Fruit fly (Drosophila melanogaster): Measurements from ENCODE around the gene Doc2.

Doc2 gene

DNA sequence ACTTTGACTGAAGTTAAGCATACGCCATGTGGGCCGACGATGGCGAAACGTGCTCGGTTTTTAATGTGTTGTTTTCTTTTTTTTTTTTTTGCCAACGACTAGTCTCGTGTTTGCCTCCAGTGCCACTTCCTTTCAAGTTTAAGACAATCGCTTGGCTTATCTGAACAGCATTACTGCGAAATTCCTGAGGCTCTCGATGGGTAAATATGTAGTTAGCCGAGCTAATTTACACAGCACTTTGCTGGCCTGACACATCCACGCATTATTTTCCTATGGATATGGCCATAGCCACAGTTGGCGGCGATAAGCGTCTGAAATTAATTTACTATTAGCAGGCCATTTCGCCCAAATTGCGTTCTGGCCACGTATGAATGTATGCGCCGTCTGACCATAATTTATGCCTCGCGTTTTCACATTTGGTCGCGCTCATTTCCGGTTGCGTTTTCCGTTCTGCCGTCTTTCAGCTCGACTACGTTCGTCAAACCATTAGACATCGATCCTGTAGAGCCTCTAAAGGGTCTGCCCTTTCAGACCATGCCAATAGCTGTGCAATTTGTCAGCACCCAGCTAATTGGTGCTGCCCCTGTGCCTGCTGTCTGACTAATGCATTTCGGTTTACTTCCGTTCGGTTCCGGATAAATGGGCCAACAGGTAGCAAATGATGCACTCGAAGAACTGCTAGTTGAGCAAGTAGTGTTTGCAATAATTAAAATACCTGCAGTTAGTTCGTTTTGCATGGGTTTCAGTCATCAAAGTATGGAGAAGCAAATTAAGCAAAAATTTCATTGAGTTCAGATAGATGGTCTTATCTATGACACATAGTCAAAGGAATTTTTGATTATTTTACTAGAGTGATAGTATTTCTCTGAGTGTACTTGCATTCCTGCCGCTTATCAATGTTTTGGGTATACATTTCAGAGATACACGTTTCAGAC lies 1.7 kb upstream of the Doc2 start:
- TF ChIP-seq ttk (optimal IDR thresholded peaks at IDR 0.05) (no peak), Sin3A (optimal IDR thresholded peaks at IDR 0.05) (no peak), insv (optimal IDR thresholded peaks at IDR 0.05) (no peak), Myc (optimal IDR thresholded peaks at IDR 0.05) (no peak), psq (optimal IDR thresholded peaks at IDR 0.05) (no peak), h (optimal IDR thresholded peaks at IDR 0.05) (no peak)

DNA sequence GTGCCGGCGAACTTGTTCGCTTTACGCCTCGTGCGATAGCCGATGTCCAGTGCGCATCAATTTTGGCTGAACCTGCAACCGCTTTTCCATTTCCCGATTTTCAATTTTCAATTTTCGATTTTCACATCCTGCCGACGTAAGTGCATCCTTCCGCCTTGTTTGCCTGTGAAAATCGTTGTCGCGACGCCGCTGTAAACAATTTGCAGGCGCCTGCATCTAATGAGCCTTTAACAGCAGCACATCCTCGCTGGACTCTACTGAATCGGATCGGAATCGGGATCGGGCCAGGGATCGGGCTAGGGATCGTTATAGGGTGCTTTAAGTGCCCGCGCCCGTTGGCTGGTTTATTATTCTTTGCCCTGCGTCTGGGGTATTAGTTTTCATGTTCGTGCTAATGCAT lies 1.6 kb downstream of the Doc2 start:
- TF ChIP-seq Sin3A (optimal IDR thresholded peaks at IDR 0.05) (no peak), ttk (optimal IDR thresholded peaks at IDR 0.05) (no peak), insv (optimal IDR thresholded peaks at IDR 0.05) (no peak), h (optimal IDR thresholded peaks at IDR 0.05) (no peak), psq (optimal IDR thresholded peaks at IDR 0.05) (no peak), Myc (optimal IDR thresholded peaks at IDR 0.05) (no peak)

DNA sequence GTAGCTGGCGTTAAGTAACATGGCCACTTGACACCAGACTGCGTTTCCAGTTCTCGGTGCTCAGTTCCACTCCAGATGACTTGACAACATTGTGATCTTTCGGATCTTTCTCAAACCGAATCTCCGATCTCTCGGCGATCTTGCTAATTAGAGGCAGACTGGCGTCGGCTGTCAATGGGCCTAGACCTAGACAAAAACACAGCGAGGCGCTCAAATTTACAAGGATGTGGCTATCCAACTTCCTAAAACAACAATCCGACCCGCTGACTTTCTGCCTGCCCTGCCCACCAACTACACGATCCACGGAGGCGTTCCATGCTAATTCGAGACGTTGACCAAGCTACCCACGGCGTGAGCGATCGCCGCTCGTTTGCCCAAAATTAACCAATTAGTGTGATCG lies 5.3 kb downstream of the Doc2 start:
- TF ChIP-seq Sin3A (optimal IDR thresholded peaks at IDR 0.05): no peak
- no peak for TF ChIP-seq insv (optimal IDR thresholded peaks at IDR 0.05)
- no peak for TF ChIP-seq h (optimal IDR thresholded peaks at IDR 0.05)
- TF ChIP-seq ttk (optimal IDR thresholded peaks at IDR 0.05): no peak
- no peak for TF ChIP-seq psq (optimal IDR thresholded peaks at IDR 0.05)

DNA sequence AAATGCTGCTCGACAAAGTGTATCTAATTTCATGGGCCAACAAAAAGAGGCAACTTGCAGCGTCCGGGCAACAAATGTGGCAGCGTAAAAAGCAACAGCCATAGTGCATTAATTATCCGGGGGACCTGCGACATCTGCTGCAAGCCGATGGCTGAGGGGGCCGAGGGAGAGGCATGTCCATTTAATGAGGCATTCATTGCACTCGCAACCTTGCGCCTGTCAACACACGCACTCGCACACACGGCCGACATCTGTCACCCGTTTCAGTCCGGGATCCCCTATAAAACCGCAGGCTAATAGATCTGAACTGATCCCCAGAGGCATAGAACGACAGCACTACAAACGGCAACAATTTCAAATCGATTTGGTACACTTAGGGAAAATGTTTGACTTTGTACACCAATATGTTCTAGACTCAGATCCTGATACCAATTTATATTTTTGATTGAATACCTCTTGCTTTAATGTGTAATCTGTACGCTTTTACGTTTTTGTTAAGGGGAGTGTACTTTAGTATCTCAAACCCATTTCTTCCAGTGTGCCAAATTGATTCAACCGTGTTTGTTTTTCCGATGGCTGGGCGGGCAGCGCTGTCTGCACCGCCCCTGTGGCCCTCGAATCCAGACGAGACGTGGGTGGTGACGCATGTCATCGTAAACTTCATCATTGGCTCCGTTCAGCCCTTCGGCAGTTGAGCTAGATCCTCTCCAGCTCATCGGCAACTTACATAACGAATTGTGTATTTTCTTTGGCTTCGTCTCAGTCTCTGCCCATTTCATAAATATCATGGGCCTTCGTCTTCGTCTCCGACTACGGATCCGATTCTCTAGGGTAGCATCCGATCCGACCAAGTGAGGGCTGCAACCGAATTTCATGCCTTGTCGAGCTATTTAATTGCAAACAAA lies 7.3 kb downstream of the Doc2 start:
- TF ChIP-seq h (optimal IDR thresholded peaks at IDR 0.05) (no peak), Sin3A (optimal IDR thresholded peaks at IDR 0.05) (no peak), insv (optimal IDR thresholded peaks at IDR 0.05) (no peak), ttk (optimal IDR thresholded peaks at IDR 0.05) (no peak), Myc (optimal IDR thresholded peaks at IDR 0.05) (no peak), psq (optimal IDR thresholded peaks at IDR 0.05) (no peak)

DNA sequence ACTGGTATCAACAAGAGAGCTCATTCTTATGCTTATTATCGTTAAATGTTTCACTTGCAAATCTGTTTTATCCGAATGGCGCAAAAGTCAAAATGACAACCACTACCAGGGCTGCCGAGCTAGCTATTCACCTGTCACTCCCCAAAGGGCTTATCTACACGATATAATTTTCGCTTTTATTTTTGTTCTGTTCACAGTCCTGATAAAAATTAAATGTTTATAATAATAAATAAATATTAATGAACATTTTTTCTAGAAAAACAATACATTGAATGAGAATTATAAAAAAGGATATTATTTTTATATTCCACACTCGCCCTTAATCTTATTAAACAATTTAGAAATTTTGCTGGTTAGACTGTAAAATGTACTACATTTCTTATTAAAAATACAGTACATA lies 9.3 kb downstream of the Doc2 start, which contains the start of gene CG5194:
TSS of gene CG5194 (minus strand) at position 101 of the 400 bp plus-strand sequence.
- TF ChIP-seq Myc (optimal IDR thresholded peaks at IDR 0.05) (no peak), h (optimal IDR thresholded peaks at IDR 0.05) (no peak), insv (optimal IDR thresholded peaks at IDR 0.05) (no peak), ttk (optimal IDR thresholded peaks at IDR 0.05) (no peak), Sin3A (optimal IDR thresholded peaks at IDR 0.05) (no peak), psq (optimal IDR thresholded peaks at IDR 0.05) (no peak)

DNA sequence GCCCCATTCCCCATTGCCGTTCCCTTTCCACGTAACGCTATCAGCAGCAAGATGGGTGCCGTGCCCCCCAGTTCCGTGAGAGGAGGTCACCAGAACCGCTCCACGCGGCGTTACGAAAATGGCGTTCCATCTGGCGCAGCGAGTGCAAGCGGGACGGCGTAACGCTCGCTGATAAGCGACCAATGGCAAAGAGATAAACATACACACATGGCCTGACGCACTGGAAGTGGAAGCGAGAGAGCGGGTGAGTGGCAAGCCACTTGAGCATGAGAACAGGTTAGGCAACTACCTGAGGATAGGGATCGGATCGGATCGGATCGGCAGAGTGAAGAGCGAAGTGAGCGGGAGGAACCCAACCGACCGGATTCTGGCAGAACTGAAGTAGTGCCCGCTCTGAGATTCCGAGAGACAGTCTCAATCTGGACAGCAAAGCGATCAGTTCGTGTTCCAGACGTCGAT lies 14.2 kb downstream of the Doc2 start, which contains the start of gene Doc3:
TSS of gene Doc3 (plus strand) at position 409 of the 459 bp plus-strand sequence.
- TF ChIP-seq h (optimal IDR thresholded peaks at IDR 0.05) (no peak), psq (optimal IDR thresholded peaks at IDR 0.05) (no peak), ttk (optimal IDR thresholded peaks at IDR 0.05) (no peak), insv (optimal IDR thresholded peaks at IDR 0.05) (no peak), Sin3A (optimal IDR thresholded peaks at IDR 0.05) (no peak)

DNA sequence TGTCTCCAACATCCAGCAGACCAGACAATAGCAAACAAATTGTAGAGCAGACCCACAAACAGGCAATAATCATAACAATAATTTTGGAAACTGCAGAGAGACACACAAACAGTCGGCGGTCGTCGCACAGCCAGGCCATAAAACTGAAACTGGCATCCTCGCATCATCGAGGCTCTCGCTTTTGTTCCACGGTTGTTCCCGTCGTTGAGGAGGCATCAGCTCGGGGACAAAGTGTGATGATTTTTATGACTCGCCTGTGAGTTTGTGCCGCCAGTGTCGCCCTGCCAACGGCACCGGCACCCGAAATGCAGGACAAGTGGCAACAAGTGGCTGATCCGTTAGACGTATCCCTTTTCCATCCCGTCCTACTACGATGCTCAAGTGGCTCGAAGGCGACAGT lies 15.7 kb downstream of the Doc2 start:
- no peak for TF ChIP-seq ttk (optimal IDR thresholded peaks at IDR 0.05)
- TF ChIP-seq insv (optimal IDR thresholded peaks at IDR 0.05): no peak
- TF ChIP-seq Myc (optimal IDR thresholded peaks at IDR 0.05): no peak
- TF ChIP-seq Sin3A (optimal IDR thresholded peaks at IDR 0.05): no peak
- no peak for TF ChIP-seq h (optimal IDR thresholded peaks at IDR 0.05)
- no peak for TF ChIP-seq psq (optimal IDR thresholded peaks at IDR 0.05)

DNA sequence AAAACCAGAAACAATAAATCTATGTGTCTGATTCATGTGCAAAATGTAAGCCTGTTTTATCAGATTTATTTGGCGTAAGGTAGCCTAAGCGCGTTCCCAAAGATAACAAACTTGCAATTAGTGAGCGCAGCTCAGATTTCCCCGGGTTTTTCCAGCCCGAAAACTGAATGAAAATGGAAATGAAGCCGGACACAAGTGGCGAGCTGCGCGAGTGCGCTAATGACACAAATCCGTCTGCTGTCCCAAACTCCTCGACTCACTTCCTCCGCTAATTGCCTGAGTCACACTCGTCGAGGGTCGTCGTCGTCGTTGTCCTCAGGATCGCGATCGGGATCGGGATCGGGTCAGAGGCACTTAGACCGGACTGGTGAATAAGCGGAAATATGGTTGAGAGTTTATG lies 16.5 kb downstream of the Doc2 start:
- no peak for TF ChIP-seq h (optimal IDR thresholded peaks at IDR 0.05)
- TF ChIP-seq psq (optimal IDR thresholded peaks at IDR 0.05): no peak
- no peak for TF ChIP-seq Sin3A (optimal IDR thresholded peaks at IDR 0.05)
- no peak for TF ChIP-seq Myc (optimal IDR thresholded peaks at IDR 0.05)
- no peak for TF ChIP-seq insv (optimal IDR thresholded peaks at IDR 0.05)
- TF ChIP-seq ttk (optimal IDR thresholded peaks at IDR 0.05): no peak

DNA sequence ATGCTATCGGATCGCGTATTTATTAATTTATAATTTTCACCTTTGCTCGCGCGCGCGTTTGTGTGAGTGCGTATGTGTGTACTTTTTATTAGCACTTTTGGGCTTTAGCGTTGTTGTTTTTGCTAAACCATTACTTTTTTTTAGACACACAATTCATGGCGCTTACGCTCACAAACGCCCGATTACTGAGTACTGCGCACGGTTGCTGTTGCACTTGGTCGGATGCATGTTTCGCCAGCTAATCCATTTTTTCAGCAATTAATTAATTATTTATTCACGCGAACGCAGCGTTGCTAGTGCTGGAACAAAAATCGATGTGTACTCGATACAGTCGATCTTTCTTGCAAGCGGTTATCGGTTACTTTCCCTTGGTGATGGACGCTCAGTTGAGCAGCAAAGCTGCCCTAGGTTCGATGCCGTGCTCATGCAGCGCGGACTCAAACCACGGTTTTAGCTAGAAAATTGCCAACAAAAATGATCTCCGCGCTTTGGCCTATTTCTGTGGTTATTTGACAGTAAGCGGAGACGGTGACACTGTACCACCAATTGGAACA lies 21.3 kb downstream of the Doc2 start, which contains the start of the genes smg and CG5087:
TSS of gene smg (minus strand) at position 304 of the 554 bp plus-strand sequence.
TSS of gene CG5087 (plus strand) at position 499 of the 554 bp plus-strand sequence.
- TF ChIP-seq Myc (optimal IDR thresholded peaks at IDR 0.05) (no peak), ttk (optimal IDR thresholded peaks at IDR 0.05) (no peak), Sin3A (optimal IDR thresholded peaks at IDR 0.05) (no peak), insv (optimal IDR thresholded peaks at IDR 0.05) (no peak), psq (optimal IDR thresholded peaks at IDR 0.05) (no peak), h (optimal IDR thresholded peaks at IDR 0.05) (no peak)

DNA sequence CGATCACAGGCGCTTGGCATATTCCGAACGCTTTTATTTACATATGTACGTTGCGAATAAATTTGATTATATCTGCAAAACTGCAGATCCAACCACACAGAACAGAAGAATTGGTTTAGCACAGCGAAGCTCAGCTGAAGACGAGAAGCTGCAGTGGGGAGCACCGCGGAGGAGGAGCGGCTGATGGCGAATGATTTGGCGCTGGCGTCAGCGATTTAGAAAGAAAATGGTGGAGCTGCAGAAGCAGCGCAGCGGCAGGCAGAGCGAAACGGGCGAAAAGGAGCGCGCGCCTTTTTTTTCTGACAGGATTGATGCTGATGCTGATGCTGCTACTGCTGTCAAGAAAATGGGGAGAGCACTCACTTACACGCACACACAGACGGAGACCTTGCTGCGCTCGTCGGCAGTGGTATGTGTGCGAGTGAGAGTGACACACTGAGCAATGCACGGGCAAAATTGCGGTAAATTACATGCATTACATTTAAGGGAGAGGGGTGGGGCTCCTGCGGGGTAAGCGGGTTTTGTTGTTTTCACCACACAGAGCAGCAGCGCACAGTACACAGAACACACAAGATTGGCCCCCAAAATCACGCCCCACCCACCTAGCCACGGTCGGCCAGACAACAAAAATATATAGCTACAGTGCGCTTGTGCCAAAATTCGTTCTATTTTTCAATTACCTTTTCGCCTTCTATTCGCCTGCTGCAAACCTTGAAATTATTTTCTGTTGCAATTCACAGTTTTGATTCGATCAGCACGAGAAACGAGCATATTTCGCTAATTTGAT lies 22.0 kb downstream of the Doc2 start:
- TF ChIP-seq psq (optimal IDR thresholded peaks at IDR 0.05) (no peak), ttk (optimal IDR thresholded peaks at IDR 0.05) (no peak), Myc (optimal IDR thresholded peaks at IDR 0.05) (no peak), insv (optimal IDR thresholded peaks at IDR 0.05) (no peak), h (optimal IDR thresholded peaks at IDR 0.05) (no peak), Sin3A (optimal IDR thresholded peaks at IDR 0.05) (no peak)
